Worm (Caenorhabditis elegans) whole organism, mixed stage, embryonic: ENCODE measurements around the gene Y6G8.5.
"Not testable (repeated sequence)": the region's sequence is repeated elsewhere in the genome, so short reads cannot be mapped to it uniquely, and the experiment has no call there.

Experiments
- bed-3 ChIP-seq: fragments of 200-800 bp; sonication (Bioruptor generic); optimal IDR thresholded peaks from 3 replicates; lab custom pipeline; 2018; ENCODE audit warnings: mild to moderate bottlenecking, missing genetic modification characterization, moderate library complexity, missing compliant biosample characterization
- blmp-1 ChIP-seq: fragments of 150-350 bp; optimal IDR thresholded peaks from 2 replicates; lab custom pipeline; 2014; ENCODE audit warnings: missing biosample characterization, missing genetic modification characterization
- ceh-39 ChIP-seq: fragments of 150-350 bp; optimal IDR thresholded peaks from 2 replicates; lab custom pipeline; 2014; ENCODE audit warnings: missing biosample characterization, missing genetic modification characterization
- ceh-43 ChIP-seq: fragments of 200-800 bp; sonication (Bioruptor generic); optimal IDR thresholded peaks from 2 replicates; lab custom pipeline; 2018; ENCODE audit warnings: mild to moderate bottlenecking, missing genetic modification characterization, moderate library complexity, missing compliant biosample characterization
- ceh-83 ChIP-seq: fragments of 200-800 bp; sonication (Bioruptor generic); optimal IDR thresholded peaks from 2 replicates; lab custom pipeline; 2018; ENCODE audit warnings: mild to moderate bottlenecking, missing genetic modification characterization, missing compliant biosample characterization
- ces-1 ChIP-seq: fragments of 150-350 bp; optimal IDR thresholded peaks from 2 replicates; lab custom pipeline; 2014; ENCODE audit warnings: missing biosample characterization, missing genetic modification reagents, missing genetic modification characterization
- cnd-1 ChIP-seq: fragments of 200-800 bp; sonication (Bioruptor generic); optimal IDR thresholded peaks from 2 replicates; lab custom pipeline; 2018; ENCODE audit warnings: mild to moderate bottlenecking, missing genetic modification characterization, missing compliant biosample characterization
- elt-1 ChIP-seq: sonication (generic microtip); optimal IDR thresholded peaks from 2 replicates; lab custom pipeline; 2017; ENCODE audit warnings: missing genetic modification characterization, mild to moderate bottlenecking, missing compliant biosample characterization, antibody characterized with exemption, moderate library complexity, borderline replicate concordance; ENCODE audit not compliant: insufficient read depth
- elt-3 ChIP-seq: fragments of 150-350 bp; optimal IDR thresholded peaks from 2 replicates; lab custom pipeline; 2014; ENCODE audit warnings: missing biosample characterization, missing genetic modification characterization
- flh-1 ChIP-seq: fragments of 200-800 bp; sonication (Bioruptor generic); optimal IDR thresholded peaks from 2 replicates; lab custom pipeline; 2018; ENCODE audit warnings: mild to moderate bottlenecking, missing genetic modification characterization, moderate library complexity, missing compliant biosample characterization
- ham-2 ChIP-seq: fragments of 200-800 bp; sonication (Bioruptor generic); optimal IDR thresholded peaks from 2 replicates; lab custom pipeline; 2018; ENCODE audit warnings: mild to moderate bottlenecking, missing genetic modification characterization, missing compliant biosample characterization
- lin-13 ChIP-seq: fragments of 150-350 bp; optimal IDR thresholded peaks from 2 replicates; lab custom pipeline; 2014; ENCODE audit warnings: missing biosample characterization, missing genetic modification characterization
- lin-32 ChIP-seq: fragments of 200-800 bp; sonication (Bioruptor generic); optimal IDR thresholded peaks from 2 replicates; lab custom pipeline; 2018; ENCODE audit warnings: mild to moderate bottlenecking, missing genetic modification characterization, missing compliant biosample characterization
- lsy-2 ChIP-seq: fragments of 150-350 bp; optimal IDR thresholded peaks from 2 replicates; lab custom pipeline; 2014; ENCODE audit warnings: missing biosample characterization, missing genetic modification characterization
- mab-5 ChIP-seq: fragments of 150-350 bp; optimal IDR thresholded peaks from 2 replicates; lab custom pipeline; 2014; ENCODE audit warnings: missing biosample characterization, missing genetic modification characterization
- mep-1 ChIP-seq: fragments of 150-350 bp; optimal IDR thresholded peaks from 2 replicates; lab custom pipeline; 2017; ENCODE audit warnings: missing biosample characterization, missing genetic modification reagents, missing genetic modification characterization, inconsistent platforms
- mls-2 ChIP-seq: sonication (generic microtip); optimal IDR thresholded peaks from 2 replicates; lab custom pipeline; 2016; ENCODE audit warnings: mild to moderate bottlenecking, missing genetic modification characterization, moderate library complexity, missing compliant biosample characterization
- nhr-12 ChIP-seq: fragments of 150-350 bp; optimal IDR thresholded peaks from 2 replicates; lab custom pipeline; 2014; ENCODE audit warnings: missing biosample characterization, missing genetic modification characterization
- nhr-2 ChIP-seq: fragments of 150-350 bp; optimal IDR thresholded peaks from 2 replicates; lab custom pipeline; 2014; ENCODE audit warnings: missing biosample characterization, missing genetic modification characterization
- nhr-237 ChIP-seq: fragments of 150-350 bp; optimal IDR thresholded peaks from 2 replicates; lab custom pipeline; 2014; ENCODE audit warnings: missing biosample characterization, missing genetic modification characterization
- nhr-28 ChIP-seq: fragments of 150-350 bp; optimal IDR thresholded peaks from 2 replicates; lab custom pipeline; 2014; ENCODE audit warnings: missing biosample characterization, missing genetic modification characterization
- nhr-76 ChIP-seq: sonication (generic microtip); optimal IDR thresholded peaks from 2 replicates; lab custom pipeline; 2017; ENCODE audit warnings: missing biosample characterization, missing genetic modification characterization
- pha-4 ChIP-seq: fragments of 150-350 bp; optimal IDR thresholded peaks from 2 replicates; lab custom pipeline; 2018; ENCODE audit warnings: missing biosample characterization, missing genetic modification reagents, missing genetic modification characterization
- sem-2 ChIP-seq: fragments of 200-800 bp; sonication (Bioruptor generic); optimal IDR thresholded peaks from 2 replicates; lab custom pipeline; 2018; ENCODE audit warnings: mild to moderate bottlenecking, missing genetic modification characterization, missing compliant biosample characterization
- tbx-8 ChIP-seq: fragments of 200-800 bp; sonication (Bioruptor generic); optimal IDR thresholded peaks from 2 replicates; lab custom pipeline; 2018; ENCODE audit warnings: mild to moderate bottlenecking, missing genetic modification characterization, moderate library complexity, missing compliant biosample characterization
- unc-120 ChIP-seq: sonication (generic microtip); optimal IDR thresholded peaks from 2 replicates; lab custom pipeline; 2017; ENCODE audit warnings: missing genetic modification characterization, missing compliant biosample characterization; ENCODE audit not compliant: poor library complexity, severe bottlenecking
- unc-39 ChIP-seq: fragments of 150-350 bp; optimal IDR thresholded peaks from 2 replicates; lab custom pipeline; 2014; ENCODE audit warnings: missing biosample characterization, missing genetic modification characterization
- unc-62 ChIP-seq: fragments of 150-350 bp; optimal IDR thresholded peaks from 2 replicates; lab custom pipeline; 2014; ENCODE audit warnings: missing biosample characterization, missing genetic modification reagents, missing genetic modification characterization
- zip-8 ChIP-seq: fragments of 150-350 bp; optimal IDR thresholded peaks from 2 replicates; lab custom pipeline; 2014; ENCODE audit warnings: missing biosample characterization, missing genetic modification characterization
- ztf-11 ChIP-seq: fragments of 150-350 bp; optimal IDR thresholded peaks from 2 replicates; lab custom pipeline; 2014; ENCODE audit warnings: missing biosample characterization, missing genetic modification characterization

Gene Y6G8.5

DNA sequence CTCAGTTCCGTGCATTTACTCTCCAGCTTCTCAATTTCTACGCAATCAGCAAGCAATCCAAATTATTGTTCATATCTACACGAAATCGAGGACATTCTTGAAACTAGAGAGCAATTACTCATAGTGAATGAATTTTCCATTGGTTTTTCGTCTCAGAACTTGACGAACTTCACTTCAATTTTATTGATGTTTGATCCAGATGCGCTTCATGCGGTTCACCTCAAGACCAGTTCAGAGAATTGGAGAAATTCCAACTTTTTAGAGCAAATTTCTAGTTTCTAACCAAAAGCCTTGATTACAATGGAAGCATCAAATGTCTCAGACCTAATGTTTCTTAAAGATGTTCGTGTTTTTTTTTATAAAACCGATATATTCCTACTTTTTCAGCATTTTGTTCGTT is 4.8 kb upstream of the Y6G8.5 start, which contains the start of gene Y6G8.8:
Y6G8.8 (plus strand) TSS at position 301 of the 400 bp plus-strand sequence.
- TF ChIP-seq cnd-1, result no peak
- no peak for TF ChIP-seq tbx-8 (GFP tag; lab: Kevin White, UChicago)
- TF ChIP-seq nhr-237 (tag; lab: Kevin White, UChicago), result no peak
- no peak for TF ChIP-seq nhr-2 (tag; lab: Kevin White, UChicago)
- TF ChIP-seq ceh-43 (GFP tag; lab: Kevin White, UChicago), result no peak
- TF ChIP-seq unc-39 (tag; lab: Kevin White, UChicago), result no peak
- TF ChIP-seq zip-8, result no peak
- TF ChIP-seq, all 35 proteins: peak for 0

DNA sequence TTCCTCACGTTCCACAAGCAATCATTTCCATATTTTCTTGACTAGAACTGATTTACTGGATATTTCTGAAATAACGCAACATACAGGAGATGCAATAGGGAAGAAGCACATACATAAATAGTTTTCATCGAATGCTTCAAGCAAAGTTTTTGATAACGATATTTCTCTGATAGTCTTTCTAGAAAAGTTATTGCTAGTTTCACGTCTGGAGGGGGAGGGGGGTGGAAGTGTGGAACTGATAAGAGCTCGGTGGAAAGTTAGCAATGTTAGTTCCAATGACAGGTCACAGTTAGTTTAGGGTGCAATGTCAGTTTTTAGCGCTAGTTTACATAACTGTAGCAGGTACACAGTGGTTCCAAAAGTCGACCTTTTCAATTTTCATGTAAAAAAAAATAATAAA is 1.3 kb upstream of the Y6G8.5 start, which contains the start of gene Y6G8.6:
Y6G8.6 (minus strand) TSS at position 98 of the 400 bp plus-strand sequence.
- TF ChIP-seq nhr-237 (tag; lab: Kevin White, UChicago) (no peak), lsy-2 (no peak), ztf-11 (tag; lab: Kevin White, UChicago) (no peak), elt-3 (tag; lab: Kevin White, UChicago) (no peak), bed-3 (GFP tag; lab: Kevin White, UChicago) (no peak), mls-2 (tag; lab: Kevin White, UChicago) (no peak), lin-32 (no peak), lin-13 (tag; lab: Kevin White, UChicago) (no peak), ceh-83 (GFP tag; lab: Kevin White, UChicago) (no peak), nhr-12 (tag; lab: Kevin White, UChicago) (no peak), ces-1 (no peak), mep-1 (tag; lab: Kevin White, UChicago) (no peak), zip-8 (no peak), unc-62 (no peak), flh-1 (GFP tag; lab: Kevin White, UChicago) (no peak), nhr-28 (tag; lab: Kevin White, UChicago) (no peak), sem-2 (no peak)

DNA sequence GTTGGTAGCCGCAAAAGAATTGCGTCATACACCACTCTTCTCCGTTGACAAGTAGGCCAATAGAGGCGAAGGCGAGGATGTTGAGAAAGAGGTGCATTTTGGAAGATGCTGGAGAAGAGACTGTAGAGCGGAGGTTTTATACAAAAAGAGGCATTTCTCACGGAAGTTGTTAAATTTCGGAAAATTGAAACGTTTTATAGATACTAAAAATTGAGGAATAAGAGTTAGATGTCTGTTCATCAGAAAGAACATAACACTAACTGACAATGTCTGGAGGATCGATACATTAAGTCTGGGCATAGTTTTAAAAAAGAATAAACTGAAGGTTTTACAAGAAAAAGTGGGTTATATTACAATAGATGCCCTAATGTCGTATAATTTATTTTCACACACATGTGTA is 1.3 kb downstream of the Y6G8.5 start, which contains the start of gene Y6G8.14:
Y6G8.14 (minus strand) TSS at position 101 of the 400 bp plus-strand sequence.
- TF ChIP-seq unc-62 (no peak), zip-8 (peak; percentile 14), nhr-12 (tag; lab: Kevin White, UChicago) (no peak)

DNA sequence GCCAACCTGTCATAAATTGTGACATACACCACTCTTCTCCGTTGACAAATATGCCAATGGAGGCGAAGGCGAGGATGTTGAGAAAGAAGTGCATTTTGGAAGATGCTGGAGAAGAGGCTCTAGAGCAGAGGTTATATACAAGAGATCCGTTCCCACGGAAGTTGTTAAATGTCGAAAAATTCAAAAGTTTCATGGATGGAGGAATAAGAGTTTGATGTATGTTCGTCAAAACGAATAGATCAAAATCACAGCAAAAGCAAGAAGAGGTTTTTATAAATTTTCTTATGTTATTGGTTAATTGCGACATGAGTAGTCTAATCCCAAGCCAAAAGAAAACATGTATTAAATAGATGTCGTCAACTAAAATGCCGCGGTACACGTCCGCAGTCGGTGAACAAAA is 5.0 kb downstream of the Y6G8.5 start, which contains the start of gene Y6G8.15:
Y6G8.15 (minus strand) TSS at position 101 of the 400 bp plus-strand sequence.
- not testable (repeated sequence) for TF ChIP-seq mep-1 (tag; lab: Kevin White, UChicago); ham-2 (GFP tag; lab: Kevin White, UChicago); elt-3 (tag; lab: Kevin White, UChicago)

DNA sequence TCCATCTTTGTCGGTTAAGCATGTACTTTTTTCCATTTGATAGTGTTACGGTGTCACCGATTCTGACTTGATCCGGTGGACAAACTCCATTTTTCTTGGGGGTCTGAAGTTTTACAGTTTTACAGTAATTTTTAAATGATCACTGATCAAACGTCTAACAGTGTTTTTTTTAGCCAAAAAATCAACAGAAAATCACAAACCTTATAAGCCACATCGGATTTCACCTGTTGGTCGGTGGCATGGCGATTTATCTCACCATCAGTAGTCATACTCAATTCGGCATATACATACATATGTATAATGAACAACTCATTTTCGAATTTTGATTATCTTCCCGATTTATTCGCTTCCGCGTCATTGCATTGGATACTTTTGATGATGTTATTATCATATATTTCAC is 7.7 kb downstream of the Y6G8.5 start, which contains the start of gene srz-91:
srz-91 (plus strand) TSS at position 301 of the 400 bp plus-strand sequence.
- TF ChIP-seq mls-2 (tag; lab: Kevin White, UChicago), result no peak
- TF ChIP-seq mep-1 (tag; lab: Kevin White, UChicago), result no peak
- TF ChIP-seq ztf-11 (tag; lab: Kevin White, UChicago), result no peak
- TF ChIP-seq lin-13 (tag; lab: Kevin White, UChicago), result no peak
- no peak for TF ChIP-seq ceh-43 (GFP tag; lab: Kevin White, UChicago)
- no peak for TF ChIP-seq ceh-83 (GFP tag; lab: Kevin White, UChicago)
- TF ChIP-seq bed-3 (GFP tag; lab: Kevin White, UChicago), result no peak
- no peak for TF ChIP-seq pha-4 (tag; lab: Kevin White, UChicago)
- TF ChIP-seq elt-1 (tag; lab: Kevin White, UChicago), result no peak
- no peak for TF ChIP-seq elt-3 (tag; lab: Kevin White, UChicago)
- TF ChIP-seq unc-62, result no peak
- TF ChIP-seq nhr-12 (tag; lab: Kevin White, UChicago), result no peak
- TF ChIP-seq cnd-1, result no peak

DNA sequence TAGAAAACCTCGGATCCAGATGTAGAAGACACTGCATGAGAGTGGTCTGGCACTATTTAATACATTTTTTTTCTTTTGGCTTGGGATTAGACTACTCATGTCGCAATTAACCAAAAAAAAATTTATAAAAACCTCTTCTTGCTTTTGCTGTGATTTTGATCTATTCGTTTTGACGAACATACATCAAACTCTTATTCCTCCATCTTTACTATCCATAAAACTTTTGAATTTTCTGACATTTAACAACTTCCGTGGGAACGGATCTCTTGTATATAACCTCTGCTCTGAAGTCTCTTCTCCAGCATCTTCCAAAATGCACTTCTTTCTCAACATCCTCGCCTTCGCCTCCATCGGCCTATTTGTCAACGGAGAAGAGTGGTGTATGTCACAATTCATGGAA is 9.5 kb downstream of the Y6G8.5 start, which contains the start of gene Y6G8.16:
Y6G8.16 (plus strand) TSS at position 301 of the 400 bp plus-strand sequence.
- not testable (repeated sequence) for TF ChIP-seq ces-1; nhr-76 (tag; lab: Kevin White, UChicago); unc-62

DNA sequence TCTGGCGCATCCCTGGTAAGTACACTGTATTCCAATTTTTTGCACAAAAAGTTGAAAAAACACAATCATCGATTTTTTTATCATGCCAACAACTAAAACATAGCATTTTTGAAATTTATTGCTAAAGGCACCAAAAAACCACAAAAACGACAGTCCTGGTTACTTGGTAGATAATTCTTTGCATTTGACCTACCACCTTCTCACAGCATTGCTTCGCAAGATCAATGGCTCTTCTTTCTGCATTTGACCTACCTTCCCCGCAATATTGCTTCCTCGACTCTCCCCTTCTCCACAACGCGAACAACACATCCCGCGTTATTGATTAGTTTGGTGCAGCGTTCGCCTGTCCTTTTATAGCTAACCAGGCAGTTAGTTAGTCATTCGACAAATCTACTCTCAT is 14.0 kb downstream of the Y6G8.5 start, which contains the start of gene ztf-25:
ztf-25 (plus strand) TSS at position 301 of the 400 bp plus-strand sequence.
- TF ChIP-seq ces-1, result no peak
- TF ChIP-seq nhr-12 (tag; lab: Kevin White, UChicago), result no peak
- TF ChIP-seq bed-3 (GFP tag; lab: Kevin White, UChicago), result no peak
- TF ChIP-seq lin-13 (tag; lab: Kevin White, UChicago), result no peak
- TF ChIP-seq lin-32, result no peak
- no peak for TF ChIP-seq ceh-39 (tag; lab: Kevin White, UChicago)
- no peak for TF ChIP-seq mep-1 (tag; lab: Kevin White, UChicago)
- TF ChIP-seq unc-120 (tag; lab: Kevin White, UChicago), result no peak
- TF ChIP-seq nhr-2 (tag; lab: Kevin White, UChicago), result no peak
- no peak for TF ChIP-seq elt-1 (tag; lab: Kevin White, UChicago)
- TF ChIP-seq zip-8, result no peak
- no peak for TF ChIP-seq nhr-28 (tag; lab: Kevin White, UChicago)
- no peak for TF ChIP-seq unc-39 (tag; lab: Kevin White, UChicago)
- TF ChIP-seq flh-1 (GFP tag; lab: Kevin White, UChicago), result no peak
- TF ChIP-seq unc-62, result no peak
- no peak for TF ChIP-seq mab-5
- TF ChIP-seq blmp-1 (tag; lab: Kevin White, UChicago), result no peak
- no peak for TF ChIP-seq sem-2
- no peak for TF ChIP-seq pha-4 (tag; lab: Kevin White, UChicago)
